Fruit fly (Drosophila melanogaster): ENCODE results near the gene CG1136.

DNA sequence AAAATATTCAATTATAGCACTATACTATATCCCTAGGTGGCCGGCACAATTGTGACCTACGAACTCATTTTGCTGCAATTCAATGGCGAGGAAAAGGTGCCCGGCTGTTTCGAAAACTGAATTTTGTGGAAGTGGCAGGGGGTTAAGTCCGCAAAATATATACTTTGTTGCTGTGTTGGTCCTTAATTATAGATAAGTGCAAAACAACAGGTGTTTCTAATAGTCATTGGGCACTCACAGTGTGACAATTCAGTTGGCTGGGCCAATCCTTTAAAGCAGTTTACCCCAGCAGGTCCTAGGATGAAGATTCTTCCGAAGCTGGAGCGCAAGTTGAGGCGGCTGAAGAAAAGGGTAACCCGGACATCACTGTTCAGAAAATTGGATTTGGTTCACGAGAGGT lies 10.9 kb upstream of the CG1136 start, which contains the start of gene Gr64f:
- TF ChIP-seq CG1620 (GFP tag; optimal IDR thresholded peaks at IDR 0.05) (no peak), kay (GFP tag; ENCODE audit: borderline replicate concordance) (no peak), CG5204 (GFP tag; optimal IDR thresholded peaks at IDR 0.05) (no peak), pad (GFP tag; optimal IDR thresholded peaks at IDR 0.05) (no peak), CG7045 (GFP tag; optimal IDR thresholded peaks at IDR 0.05) (no peak), cnc (optimal IDR thresholded peaks at IDR 0.05) (no peak), Hr96 (GFP tag; optimal IDR thresholded peaks at IDR 0.05) (no peak), CG11617 (GFP tag; optimal IDR thresholded peaks at IDR 0.05) (no peak), Crg-1 (GFP tag; optimal IDR thresholded peaks at IDR 0.05) (no peak), CG12768 (GFP tag; optimal IDR thresholded peaks at IDR 0.05) (no peak)

All from whole organism, adult.